Fruit fly (Drosophila melanogaster) whole organism, wandering third instar larva: ENCODE measurements around the gene CG12590.

Experiments used
- Dfd ChIP-seq: fragments of >200 bp; optimal IDR thresholded peaks from 2 replicates; lab custom pipeline; 2017; ENCODE audit warnings: missing biosample characterization, missing genetic modification characterization
- Hr78 ChIP-seq: fragments of >200 bp; optimal IDR thresholded peaks from 2 replicates; lab custom pipeline; 2017; ENCODE audit warnings: missing biosample characterization, missing genetic modification characterization
- Mio ChIP-seq: sonication (Bioruptor generic); optimal IDR thresholded peaks from 2 replicates; lab custom pipeline; 2016; ENCODE audit warnings: missing biosample characterization, missing genetic modification characterization
- Sp1 ChIP-seq: fragments of 200-800 bp; sonication (Bioruptor generic); optimal IDR thresholded peaks from 3 replicates; lab custom pipeline; 2019; ENCODE audit warnings: missing biosample characterization, mild to moderate bottlenecking, missing genetic modification characterization, moderate library complexity
- dmrt93B ChIP-seq: fragments of 200-800 bp; sonication (Bioruptor generic); optimal IDR thresholded peaks from 2 replicates; lab custom pipeline; 2018; ENCODE audit warnings: missing biosample characterization, mild to moderate bottlenecking, missing genetic modification characterization
- pan ChIP-seq: fragments of >200 bp; optimal IDR thresholded peaks from 2 replicates; lab custom pipeline; 2017
- psq ChIP-seq: fragments of 200-800 bp; sonication (Bioruptor generic); optimal IDR thresholded peaks from 3 replicates; lab custom pipeline; 2017; ENCODE audit warnings: missing biosample characterization, mild to moderate bottlenecking, missing genetic modification characterization, moderate library complexity

DNA sequence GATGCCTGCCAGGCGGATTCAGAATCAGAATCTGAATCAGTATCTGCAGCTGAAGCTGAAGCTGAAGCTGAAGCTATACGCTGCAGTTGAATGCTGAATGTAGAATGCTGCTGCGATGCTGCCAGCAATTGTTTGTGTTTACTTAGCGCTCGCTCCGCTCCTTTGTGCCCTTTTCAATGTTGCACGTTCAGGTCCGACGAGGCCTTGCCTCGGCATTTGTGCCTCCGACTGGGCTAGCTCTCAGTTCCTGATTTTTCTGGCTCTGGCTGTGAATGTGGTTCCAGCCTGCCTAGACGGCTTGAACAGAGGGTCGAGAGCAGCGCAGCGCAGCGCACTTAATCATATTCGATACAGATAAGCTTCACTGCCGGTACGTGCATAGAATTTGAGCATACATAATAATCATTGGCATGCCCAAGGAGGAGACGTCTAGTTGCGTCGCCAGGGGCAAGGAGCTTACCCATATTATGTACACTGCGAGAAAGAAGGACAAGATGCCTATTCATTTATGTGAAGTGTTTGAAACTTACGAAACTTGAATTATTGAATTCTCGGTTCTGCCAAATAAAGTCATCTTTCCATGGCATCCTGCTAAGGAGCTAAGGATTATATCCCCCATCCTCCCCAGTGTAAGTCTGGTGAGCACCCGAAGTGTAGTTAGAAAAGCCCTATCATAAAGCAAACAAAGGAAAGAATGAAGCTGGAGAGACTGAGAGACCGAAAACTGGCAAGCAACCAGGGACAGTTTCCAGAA is 38.8 kb upstream of the CG12590 start:
- no peak for TF ChIP-seq Dfd (GFP tag; lab: Kevin White, UChicago)
- no peak for TF ChIP-seq Mio (GFP tag; lab: Kevin White, UChicago)
- no peak for TF ChIP-seq pan (lab: Kevin White, UChicago)
- TF ChIP-seq Hr78 (GFP tag; lab: Kevin White, UChicago) = no peak
- TF ChIP-seq dmrt93B (GFP tag; lab: Kevin White, UChicago) = no peak
- TF ChIP-seq Sp1 (GFP tag; lab: Kevin White, UChicago) = no peak
- TF ChIP-seq psq (GFP tag; lab: Kevin White, UChicago) = no peak
